Fruit fly (Drosophila melanogaster) Kc167 (cell line): Measurements from ENCODE around the gene Kal1.

Experiments used
- Myc ChIP-seq: fragments of >200 bp; optimal IDR thresholded peaks from 2 replicates; lab custom pipeline; 2017; ENCODE audit warnings: missing external identifiers
- h ChIP-seq: fragments of >200 bp; optimal IDR thresholded peaks from 3 replicates; lab custom pipeline; 2018; ENCODE audit warnings: missing external identifiers
- insv ChIP-seq: fragments of >200 bp; optimal IDR thresholded peaks from 3 replicates; lab custom pipeline; 2018; ENCODE audit warnings: missing external identifiers
- psq ChIP-seq: fragments of >200 bp; optimal IDR thresholded peaks from 2 replicates; lab custom pipeline; 2017; ENCODE audit warnings: missing external identifiers

- TF ChIP-seq h (no peak), insv (no peak), psq (lab: Kevin White, UChicago) (no peak), Myc (no peak)
Measured at dm6 chr3R:24188619-24189018, 47.4 kb downstream of the Kal1 start, which contains the start of gene CG5515.
